Worm (Caenorhabditis elegans) whole organism, L4/young adult: ENCODE data around the gene wbp-11.

Experiments used
- W03F9.2 ChIP-seq: fragments of 150-350 bp; optimal IDR thresholded peaks from 2 replicates; lab custom pipeline; 2014; ENCODE audit warnings: missing biosample characterization, missing genetic modification characterization
- dao-5 ChIP-seq: sonication (generic microtip); optimal IDR thresholded peaks from 2 replicates; lab custom pipeline; 2016; ENCODE audit warnings: missing genotype, missing genetic modification characterization, moderate library complexity, missing compliant biosample characterization
- him-1 ChIP-seq: sonication (generic microtip); optimal IDR thresholded peaks from 2 replicates; lab custom pipeline; 2016; ENCODE audit warnings: missing genotype, missing genetic modification reagents, missing genetic modification characterization, missing compliant biosample characterization

DNA sequence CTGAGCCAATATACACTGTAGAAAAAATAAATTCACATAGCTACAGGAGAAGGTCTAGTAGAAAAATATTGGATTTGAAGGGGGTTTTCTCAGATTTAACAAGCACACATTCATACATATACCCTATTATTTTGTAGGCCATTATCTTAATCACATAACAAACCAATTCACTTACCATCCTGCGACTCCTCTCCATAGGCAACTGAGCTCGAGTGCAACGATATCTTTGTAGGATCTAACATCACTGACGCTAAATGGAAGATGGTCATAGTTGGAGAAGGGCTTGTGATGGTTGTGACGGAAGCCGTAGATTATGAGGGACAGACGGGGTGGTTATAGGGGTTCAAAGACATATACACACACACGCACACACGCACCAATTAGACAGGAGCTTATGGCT lies 8.6 kb upstream of the wbp-11 start:
- no peak for TF ChIP-seq W03F9.2 (tag; lab: Kevin White, UChicago)
- TF ChIP-seq him-1 (tag; lab: Kevin White, UChicago): no peak
- TF ChIP-seq dao-5 (tag; lab: Kevin White, UChicago): no peak
